Worm (Caenorhabditis elegans): ENCODE results near the gene Y69H2.15.

Gene Y69H2.15

ce11 chrV:18614498-18614897, 12.2 kb downstream of the Y69H2.15 start:
- TF ChIP-seq nhr-6 (tag; optimal IDR thresholded peaks at IDR 0.05) = peak; percentile 66
- peak; percentile 68; the same call in 1 of the 2 replicates for TF ChIP-seq hmg-1.1 (GFP tag; IDR thresholded peaks at IDR 0.05)
- TF ChIP-seq tag-97 (GFP tag; IDR thresholded peaks at IDR 0.05) = no peak
- TF ChIP-seq Y75B8A.6 (GFP tag; IDR thresholded peaks at IDR 0.05) = no peak
- peak in 1 of 2 experiments; percentile 60 for TF ChIP-seq lsy-2 (tag; optimal IDR thresholded peaks at IDR 0.05)
- peak; percentile 23 for TF ChIP-seq dpl-1 (GFP tag; optimal IDR thresholded peaks at IDR 0.05)
- no peak for TF ChIP-seq saeg-2 (GFP tag; IDR thresholded peaks at IDR 0.05)
- TF ChIP-seq lin-38 (GFP tag; IDR thresholded peaks at IDR 0.05) = peak; percentile 16; the same call in 1 of the 2 replicates
- peak; percentile 46 for TF ChIP-seq nhr-48 (tag; optimal IDR thresholded peaks at IDR 0.05)
- no peak for TF ChIP-seq ces-1 (GFP tag; optimal IDR thresholded peaks at IDR 0.05)
- no peak for TF ChIP-seq ama-1 (optimal IDR thresholded peaks at IDR 0.05)
- peak in 1 of 2 experiments; percentile 99 for TF ChIP-seq unc-62 (GFP tag; optimal IDR thresholded peaks at IDR 0.05 in 1 of 2)
- no peak for TF ChIP-seq unc-62 (tag; optimal IDR thresholded peaks at IDR 0.05)
- TF ChIP-seq gei-8 (GFP tag; optimal IDR thresholded peaks at IDR 0.05) = no peak
- peak; percentile 81 for TF ChIP-seq dve-1 (tag; optimal IDR thresholded peaks at IDR 0.05; ENCODE audit: insufficient read depth)
- peak; percentile 84 for TF ChIP-seq nhr-28 (tag; optimal IDR thresholded peaks at IDR 0.05)
- TF ChIP-seq duxl-1 (tag; optimal IDR thresholded peaks at IDR 0.05; ENCODE audit: poor library complexity) = peak; percentile 62
- peak; percentile 63 for TF ChIP-seq nhr-77 (tag; optimal IDR thresholded peaks at IDR 0.05)
- peak; percentile 15 for TF ChIP-seq nhr-102 (tag; optimal IDR thresholded peaks at IDR 0.05)
- TF ChIP-seq lin-13 (GFP tag; optimal IDR thresholded peaks at IDR 0.05) = peak; percentile 23
- peak; percentile 59 to 82 for TF ChIP-seq mdl-1 (tag; optimal IDR thresholded peaks at IDR 0.05)
- peak; percentile 93 for TF ChIP-seq hlh-11 (tag; optimal IDR thresholded peaks at IDR 0.05)
- peak; percentile 20 for TF ChIP-seq ceh-28 (tag; optimal IDR thresholded peaks at IDR 0.05)
- TF ChIP-seq pqm-1 (tag; optimal IDR thresholded peaks at IDR 0.05) = peak; percentile 43
- peak; percentile 72 for TF ChIP-seq mep-1 (tag; optimal IDR thresholded peaks at IDR 0.05)
- TF ChIP-seq nhr-11 (tag; optimal IDR thresholded peaks at IDR 0.05) = peak; percentile 50
- peak; percentile 53; the same call in 1 of the 2 replicates for TF ChIP-seq ceh-20 (GFP tag; IDR thresholded peaks at IDR 0.05)
- TF ChIP-seq pha-4 (GFP tag; IDR thresholded peaks at IDR 0.05) = peak; percentile 60
- no peak for TF ChIP-seq pha-4 (tag; optimal IDR thresholded peaks at IDR 0.05)
- no peak for TF ChIP-seq mdt-29 (GFP tag; IDR thresholded peaks at IDR 0.05)
- peak; percentile 12 for TF ChIP-seq nhr-25 (tag; optimal IDR thresholded peaks at IDR 0.05; ENCODE audit: borderline replicate concordance, insufficient read depth)
- TF ChIP-seq mxl-3 (GFP tag; optimal IDR thresholded peaks at IDR 0.05) = peak; percentile 79
- peak; percentile 10 for TF ChIP-seq jun-1 (tag; optimal IDR thresholded peaks at IDR 0.05)
- TF ChIP-seq php-3 (GFP tag; IDR thresholded peaks at IDR 0.05) = 0 out of 2 replicates have a peak, but pooled peaks have one; percentile 6
- TF ChIP-seq hlh-30 (tag; optimal IDR thresholded peaks at IDR 0.05; ENCODE audit: insufficient read depth) = peak; percentile 90
- TF ChIP-seq hif-1 (tag; optimal IDR thresholded peaks at IDR 0.05) = peak in 1 of 2 experiments; percentile 53
- peak; percentile 75 for TF ChIP-seq dmd-6 (GFP tag; IDR thresholded peaks at IDR 0.05)
- no peak for TF ChIP-seq madf-5 (GFP tag; IDR thresholded peaks at IDR 0.05)
- TF ChIP-seq rbr-2 (tag; optimal IDR thresholded peaks at IDR 0.05) = peak; percentile 40
- TF ChIP-seq T26A8.4 (GFP tag; IDR thresholded peaks at IDR 0.05) = peak; percentile 52; the same call in 1 of the 2 replicates
- peak in 1 of 2 experiments; percentile 1 for TF ChIP-seq daf-16 (GFP tag; optimal IDR thresholded peaks at IDR 0.05)
- TF ChIP-seq daf-16 (tag; optimal IDR thresholded peaks at IDR 0.05) = peak; percentile 82

- peak in 1 of 2 experiments; percentile 27 for TF ChIP-seq unc-62 (GFP tag; optimal IDR thresholded peaks at IDR 0.05 in 1 of 2)
- no peak for TF ChIP-seq unc-62 (tag; optimal IDR thresholded peaks at IDR 0.05)
- TF ChIP-seq madf-9 (GFP tag; conservative IDR thresholded peaks at IDR 0.05) = no peak
These were observed 13.5 kb downstream of the Y69H2.15 start for ce11 chrV:18613164-18613563.
